Worm (Caenorhabditis elegans) whole organism, early embryonic: Measurements from ENCODE around the gene cul-3.

ENCODE experiments used
- B0310.2 ChIP-seq: sonication (generic microtip); optimal IDR thresholded peaks from 2 replicates; lab custom pipeline; 2016; ENCODE audit warnings: mild to moderate bottlenecking, missing genetic modification characterization, missing compliant biosample characterization
- F13C5.2 ChIP-seq: sonication (generic microtip); optimal IDR thresholded peaks from 2 replicates; lab custom pipeline; 2017; ENCODE audit warnings: mild to moderate bottlenecking, missing genetic modification characterization, inconsistent platforms, missing compliant biosample characterization
- aly-1 ChIP-seq: sonication (generic microtip); optimal IDR thresholded peaks from 2 replicates; lab custom pipeline; 2016; ENCODE audit warnings: missing genetic modification characterization, missing compliant biosample characterization
- ama-1 ChIP-seq: fragments of 150-350 bp; optimal IDR thresholded peaks from 2 replicates; lab custom pipeline; 2014
- ceh-13 ChIP-seq: fragments of 200-800 bp; sonication (Bioruptor generic); optimal IDR thresholded peaks from 2 replicates; lab custom pipeline; 2018; ENCODE audit warnings: mild to moderate bottlenecking, missing genetic modification characterization, missing compliant biosample characterization
- ceh-36 ChIP-seq: sonication (generic microtip); optimal IDR thresholded peaks from 2 replicates; lab custom pipeline; 2016; ENCODE audit warnings: missing genetic modification characterization, inconsistent platforms, missing compliant biosample characterization
- ets-7 ChIP-seq: sonication (generic microtip); optimal IDR thresholded peaks from 2 replicates; lab custom pipeline; 2016; ENCODE audit warnings: missing genotype, missing genetic modification characterization, missing compliant biosample characterization
- flt-1 ChIP-seq: fragments of 200-800 bp; sonication (Bioruptor generic); IDR thresholded peaks from 2 replicates; pipeline ENCODE4 v1.3.6; 2022; ENCODE audit warnings: missing genetic modification characterization, missing compliant biosample characterization
- hmbx-1 ChIP-seq: sonication (generic microtip); optimal IDR thresholded peaks from 2 replicates; lab custom pipeline; 2016; ENCODE audit warnings: mild to moderate bottlenecking, missing genetic modification characterization, missing compliant biosample characterization
- hmg-4 ChIP-seq: fragments of 200-800 bp; sonication (Bioruptor generic); optimal IDR thresholded peaks from 2 replicates; lab custom pipeline; 2018; ENCODE audit warnings: mild to moderate bottlenecking, missing genetic modification characterization, missing compliant biosample characterization
- hnd-1 ChIP-seq: sonication (generic microtip); optimal IDR thresholded peaks from 2 replicates; lab custom pipeline; 2016; ENCODE audit warnings: missing genetic modification characterization, missing compliant biosample characterization
- pes-1 ChIP-seq: fragments of 200-800 bp; sonication (Bioruptor generic); IDR thresholded peaks from 2 replicates; pipeline ENCODE4 v1.3.6; 2022; ENCODE audit warnings: missing genetic modification reagents, missing genetic modification characterization, missing compliant biosample characterization
- scrt-1 ChIP-seq: fragments of 200-800 bp; sonication (Bioruptor generic); IDR thresholded peaks from 2 replicates; pipeline ENCODE4 v1.3.6; 2022; ENCODE audit warnings: missing genetic modification characterization, missing compliant biosample characterization
- sea-1 ChIP-seq: fragments of 200-800 bp; sonication (Bioruptor generic); conservative IDR thresholded peaks from 2 replicates; pipeline ENCODE4 v1.3.6; 2022; ENCODE audit warnings: missing genetic modification characterization, missing compliant biosample characterization
- tbx-11 ChIP-seq: fragments of 200-800 bp; sonication (Bioruptor generic); IDR thresholded peaks from 2 replicates; pipeline ENCODE4 v1.3.6; 2022; ENCODE audit warnings: missing genetic modification characterization, missing compliant biosample characterization
- tbx-37 ChIP-seq: fragments of 200-800 bp; sonication (Bioruptor generic); conservative IDR thresholded peaks from 2 replicates; pipeline ENCODE4 v1.3.6; 2022; ENCODE audit warnings: missing genetic modification reagents, missing genetic modification characterization, missing compliant biosample characterization
- tra-4 ChIP-seq: sonication (generic microtip); optimal IDR thresholded peaks from 2 replicates; lab custom pipeline; 2017; ENCODE audit warnings: missing genetic modification characterization, missing compliant biosample characterization

cul-3 gene

DNA sequence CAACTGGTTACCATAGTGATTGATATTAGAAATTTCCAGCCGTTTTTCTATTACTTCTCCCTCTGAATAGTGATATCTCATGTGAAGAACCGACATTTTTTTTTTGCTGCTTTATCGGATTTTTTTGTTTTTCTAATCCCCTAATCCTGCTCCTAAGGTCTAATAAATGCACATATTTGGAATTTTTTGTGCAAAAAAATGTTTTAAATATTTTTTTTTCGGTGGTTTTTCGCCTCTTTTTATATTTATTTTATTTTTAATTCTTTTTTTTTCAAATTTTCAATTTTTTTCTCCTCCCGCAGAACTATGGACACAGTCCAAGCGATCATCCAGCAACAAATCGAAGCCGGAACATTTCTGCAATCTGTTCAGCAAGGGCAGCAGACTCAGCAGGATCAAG lies 10.5 kb upstream of the cul-3 start, which contains the start of gene Y108G3AL.2:
Y108G3AL.2 (plus strand) TSS at position 301 of the 400 bp plus-strand sequence.
- TF ChIP-seq F13C5.2 (tag; lab: Kevin White, UChicago) (no peak), hmg-4 (GFP tag; lab: Kevin White, UChicago) (no peak), tbx-37 (GFP tag; lab: Robert Waterston, UW) (no peak), ceh-36 (peak; percentile 14), scrt-1 (GFP tag; lab: Robert Waterston, UW) (no peak)

DNA sequence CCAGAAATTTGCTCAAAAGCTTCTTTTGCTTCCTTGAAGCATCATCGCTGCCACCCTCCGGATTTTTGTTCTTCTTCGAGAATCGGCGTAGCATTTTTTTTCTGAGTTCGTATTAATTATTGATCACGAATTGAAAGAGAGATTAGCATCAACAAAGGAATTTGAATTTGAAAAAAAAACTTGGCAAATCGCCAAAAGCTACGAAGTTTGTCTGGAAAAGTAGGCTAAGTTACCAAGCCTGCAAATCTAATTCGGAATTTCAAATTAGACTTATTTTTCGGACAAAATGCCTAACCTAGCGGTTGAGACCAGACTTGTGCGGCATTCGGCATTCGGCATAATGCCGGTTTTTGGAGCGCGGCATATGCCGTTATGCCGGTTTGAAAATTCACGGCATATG lies 5.1 kb upstream of the cul-3 start, which contains the start of gene cfap-36:
cfap-36 (minus strand) TSS at position 101 of the 400 bp plus-strand sequence.
- no peak for TF ChIP-seq pes-1 (GFP tag; lab: Robert Waterston, UW)
- TF ChIP-seq ceh-36: no peak
- TF ChIP-seq sea-1 (GFP tag; lab: Robert Waterston, UW): no peak
- no peak for TF ChIP-seq hmbx-1 (tag; lab: Kevin White, UChicago)
- no peak for TF ChIP-seq B0310.2 (tag; lab: Kevin White, UChicago)
- no peak for TF ChIP-seq hmg-4 (GFP tag; lab: Kevin White, UChicago)
- no peak for TF ChIP-seq ceh-13
- no peak for TF ChIP-seq ets-7 (tag; lab: Kevin White, UChicago)
- TF ChIP-seq aly-1 (tag; lab: Kevin White, UChicago): no peak
- no peak for TF ChIP-seq tbx-11
- no peak for TF ChIP-seq ama-1 (lab: Kevin White, UChicago)
- no peak for TF ChIP-seq hnd-1 (tag; lab: Kevin White, UChicago)

DNA sequence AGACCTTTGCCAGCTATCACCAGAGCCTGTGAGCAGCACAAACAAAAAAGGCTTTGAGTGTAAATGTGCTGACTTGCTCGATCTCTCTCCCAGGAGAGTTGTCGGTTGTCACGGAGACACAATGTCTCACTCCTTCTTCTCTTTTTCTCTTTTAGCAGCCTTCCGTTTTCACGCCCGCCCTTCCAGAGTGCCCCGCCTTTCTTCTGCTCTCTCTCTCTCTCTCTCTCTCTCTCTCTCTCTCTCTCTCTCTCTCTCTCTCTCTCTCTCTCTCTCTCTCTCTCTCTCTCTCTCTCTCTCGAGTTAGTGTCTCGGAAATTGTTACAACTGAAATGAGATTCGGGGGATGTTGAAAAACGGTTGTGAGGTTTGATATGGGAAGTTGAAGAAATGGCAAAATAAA lies 3.8 kb upstream of the cul-3 start:
- TF ChIP-seq hnd-1 (tag; lab: Kevin White, UChicago) (no peak), B0310.2 (tag; lab: Kevin White, UChicago) (no peak), aly-1 (tag; lab: Kevin White, UChicago) (no peak), ets-7 (tag; lab: Kevin White, UChicago) (no peak), hmg-4 (GFP tag; lab: Kevin White, UChicago) (no peak), tra-4 (no peak), pes-1 (GFP tag; lab: Robert Waterston, UW) (no peak)

DNA sequence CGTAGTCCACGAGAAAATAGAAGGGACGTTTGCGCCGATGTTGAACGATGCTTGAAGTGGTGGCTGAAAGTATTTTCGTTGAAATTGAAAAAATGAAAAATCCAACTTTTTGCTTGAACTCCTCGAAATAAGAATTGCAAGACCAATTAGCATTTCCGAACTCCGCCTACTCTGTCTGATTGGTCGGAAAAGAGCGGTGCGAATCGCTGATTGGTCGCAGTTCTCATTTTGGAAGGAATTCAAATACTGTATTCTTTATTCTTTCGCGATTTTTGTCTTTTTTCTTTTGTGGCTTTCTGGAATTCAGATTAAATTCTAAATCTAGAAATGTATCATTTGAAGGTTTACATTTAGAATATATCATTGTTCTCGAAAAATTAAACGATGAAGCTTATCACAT lies 2.7 kb upstream of the cul-3 start:
- no peak for TF ChIP-seq ceh-36
- TF ChIP-seq hmg-4 (GFP tag; lab: Kevin White, UChicago): no peak
- TF ChIP-seq aly-1 (tag; lab: Kevin White, UChicago): no peak
- TF ChIP-seq flt-1: no peak
- no peak for TF ChIP-seq B0310.2 (tag; lab: Kevin White, UChicago)
- TF ChIP-seq pes-1 (GFP tag; lab: Robert Waterston, UW): no peak
- no peak for TF ChIP-seq ets-7 (tag; lab: Kevin White, UChicago)
- no peak for TF ChIP-seq scrt-1 (GFP tag; lab: Robert Waterston, UW)
- no peak for TF ChIP-seq ceh-13
- TF ChIP-seq sea-1 (GFP tag; lab: Robert Waterston, UW): no peak
- no peak for TF ChIP-seq ama-1 (lab: Kevin White, UChicago)
- no peak for TF ChIP-seq hnd-1 (tag; lab: Kevin White, UChicago)
- TF ChIP-seq tbx-37 (GFP tag; lab: Robert Waterston, UW): no peak
- no peak for TF ChIP-seq F13C5.2 (tag; lab: Kevin White, UChicago)

DNA sequence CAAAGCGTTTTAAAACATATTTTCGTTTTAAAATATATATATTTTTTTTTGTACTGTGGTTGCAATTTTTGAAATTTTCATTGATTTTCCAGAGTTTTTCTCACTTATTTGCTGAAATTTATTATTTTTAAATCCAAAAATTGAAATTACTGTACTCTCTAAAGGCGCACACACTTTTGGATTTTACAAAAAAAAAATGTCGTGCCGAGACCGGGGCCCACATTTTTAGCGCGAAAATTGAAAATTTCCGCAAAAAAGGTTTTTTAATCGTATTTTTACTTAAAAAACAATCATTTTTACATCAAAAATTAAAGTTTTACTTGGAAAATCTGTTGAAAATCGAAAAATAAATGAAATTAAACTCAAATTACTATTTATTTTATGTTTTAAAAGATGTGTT lies 7.9 kb downstream of the cul-3 start:
- TF ChIP-seq ama-1 (lab: Kevin White, UChicago) (no peak), sea-1 (GFP tag; lab: Robert Waterston, UW) (no peak), pes-1 (GFP tag; lab: Robert Waterston, UW) (no peak), flt-1 (no peak), hmg-4 (GFP tag; lab: Kevin White, UChicago) (no peak), ets-7 (tag; lab: Kevin White, UChicago) (no peak), hmbx-1 (tag; lab: Kevin White, UChicago) (no peak)

DNA sequence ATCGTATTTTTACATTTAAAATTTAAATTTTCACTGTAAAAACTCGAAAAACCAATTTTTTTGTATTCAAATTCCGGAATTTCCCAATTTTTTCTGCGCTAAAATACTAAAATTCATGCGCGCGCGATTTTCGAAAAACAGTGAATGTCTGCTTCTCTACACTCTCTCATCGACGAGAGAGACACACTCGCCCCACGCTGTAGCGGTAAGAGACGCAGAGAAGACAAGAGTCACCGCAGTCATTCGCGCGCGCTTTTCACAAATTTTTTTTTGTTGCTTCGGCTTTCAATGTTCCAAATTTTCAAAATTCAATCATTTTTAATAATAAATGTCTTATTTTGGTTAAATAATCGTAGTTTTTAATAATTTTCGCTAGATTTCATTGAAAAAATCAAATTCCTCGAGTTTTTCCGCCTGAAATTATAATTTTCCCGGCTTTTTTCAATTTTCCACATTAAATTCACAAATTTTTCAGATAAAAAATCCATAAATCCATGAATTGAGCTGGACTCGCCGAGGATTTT lies 8.5 kb downstream of the cul-3 start, which contains the start of gene arid-1:
arid-1 (plus strand) TSS at position 474 of the 524 bp plus-strand sequence.
- no peak for TF ChIP-seq ceh-13
- no peak for TF ChIP-seq tbx-37 (GFP tag; lab: Robert Waterston, UW)
- no peak for TF ChIP-seq aly-1 (tag; lab: Kevin White, UChicago)
- TF ChIP-seq F13C5.2 (tag; lab: Kevin White, UChicago): peak; percentile 17
- TF ChIP-seq hnd-1 (tag; lab: Kevin White, UChicago): no peak
- TF ChIP-seq B0310.2 (tag; lab: Kevin White, UChicago): no peak

DNA sequence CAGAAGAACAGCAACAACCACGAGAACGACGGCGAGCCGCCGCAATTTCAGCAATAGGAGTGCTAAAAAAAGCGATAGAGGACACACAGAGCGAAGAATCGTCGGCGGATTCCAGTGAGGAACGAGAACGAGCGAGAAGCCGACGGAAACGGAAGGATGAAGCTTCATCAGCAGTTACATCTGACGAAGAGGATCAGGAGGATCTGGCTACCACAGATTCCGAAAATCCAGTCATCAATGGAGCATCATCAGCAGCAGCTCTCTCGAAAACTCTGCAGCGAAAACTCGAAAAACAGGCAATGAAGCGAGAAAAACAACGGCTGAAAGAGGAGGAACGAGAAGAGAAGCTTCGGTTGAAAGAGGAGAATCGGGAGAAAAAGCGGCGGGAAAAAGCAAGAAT lies 12.2 kb downstream of the cul-3 start:
- TF ChIP-seq tra-4 (no peak), tbx-37 (GFP tag; lab: Robert Waterston, UW) (no peak), ceh-13 (no peak)

DNA sequence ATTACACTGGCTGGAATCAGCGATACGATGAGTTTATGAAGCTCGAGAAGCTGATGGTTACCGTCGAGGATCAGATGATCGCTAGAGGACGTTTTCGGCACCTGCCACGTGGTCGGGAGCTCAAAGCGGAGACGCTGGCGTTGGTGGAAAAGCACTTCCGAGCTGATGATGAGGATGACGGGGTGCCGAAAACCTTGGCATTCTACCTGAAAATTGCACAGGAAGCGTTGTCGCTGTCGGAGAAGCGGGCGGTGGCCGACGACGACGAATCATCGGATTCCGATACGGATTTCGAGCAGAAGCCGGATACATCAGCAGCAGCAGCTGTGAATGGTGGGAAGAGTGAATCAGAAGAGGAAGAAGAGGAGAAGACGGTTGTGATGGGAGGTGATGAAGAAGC lies 17.5 kb downstream of the cul-3 start:
- TF ChIP-seq tbx-37 (GFP tag; lab: Robert Waterston, UW) (no peak), ceh-36 (no peak), F13C5.2 (tag; lab: Kevin White, UChicago) (no peak), flt-1 (no peak), tra-4 (no peak), tbx-11 (no peak)

DNA sequence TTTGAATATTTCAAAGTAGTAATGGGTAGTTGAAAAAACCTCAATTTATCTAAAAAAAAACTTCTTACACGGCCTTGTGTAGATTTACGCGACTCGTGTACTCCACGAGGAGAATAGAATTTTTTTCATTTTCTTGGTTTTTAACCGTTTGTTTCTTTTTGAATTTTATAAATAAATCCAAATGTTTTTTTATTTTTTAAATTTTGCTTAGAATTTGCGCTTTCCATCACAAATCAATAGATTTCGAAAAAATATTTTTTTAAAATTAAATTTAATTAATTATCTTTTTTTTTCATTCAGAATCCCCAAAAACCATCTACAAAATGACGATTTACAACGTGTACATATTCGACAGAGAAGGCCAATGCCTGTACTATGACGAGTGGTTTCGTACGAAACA lies 24.1 kb downstream of the cul-3 start, which contains the start of gene trpp-1:
trpp-1 (plus strand) TSS at position 301 of the 400 bp plus-strand sequence.
- no peak for TF ChIP-seq tra-4
- TF ChIP-seq sea-1 (GFP tag; lab: Robert Waterston, UW): no peak
- TF ChIP-seq tbx-37 (GFP tag; lab: Robert Waterston, UW): no peak
- TF ChIP-seq flt-1: no peak
- no peak for TF ChIP-seq ceh-13
- TF ChIP-seq hmbx-1 (tag; lab: Kevin White, UChicago): no peak
- TF ChIP-seq aly-1 (tag; lab: Kevin White, UChicago): no peak
- TF ChIP-seq F13C5.2 (tag; lab: Kevin White, UChicago): no peak
- TF ChIP-seq pes-1 (GFP tag; lab: Robert Waterston, UW): no peak
- TF ChIP-seq hnd-1 (tag; lab: Kevin White, UChicago): no peak
- TF ChIP-seq B0310.2 (tag; lab: Kevin White, UChicago): no peak
- no peak for TF ChIP-seq ama-1 (lab: Kevin White, UChicago)
- no peak for TF ChIP-seq ceh-36
- no peak for TF ChIP-seq ets-7 (tag; lab: Kevin White, UChicago)
- TF ChIP-seq hmg-4 (GFP tag; lab: Kevin White, UChicago): no peak
- TF ChIP-seq scrt-1 (GFP tag; lab: Robert Waterston, UW): no peak
- TF ChIP-seq tbx-11: no peak
